Worm (Caenorhabditis elegans) whole organism, L3 larva: ENCODE measurements around the gene chil-12.
"Not testable (repeated sequence)": the region's sequence is repeated elsewhere in the genome, so short reads cannot be mapped to it uniquely, and the experiment has no call there.

Source experiments
- R02D3.7 ChIP-seq: fragments of 150-350 bp; optimal IDR thresholded peaks from 2 replicates; lab custom pipeline; 2014; ENCODE audit warnings: missing biosample characterization, missing genetic modification characterization
- ZK546.5 ChIP-seq: sonication (generic microtip); optimal IDR thresholded peaks from 2 replicates; lab custom pipeline; 2017; ENCODE audit warnings: missing biosample characterization, missing genetic modification characterization
- aly-2 ChIP-seq: fragments of 150-350 bp; optimal IDR thresholded peaks from 2 replicates; lab custom pipeline; 2014; ENCODE audit warnings: missing biosample characterization, missing genetic modification characterization
- ama-1 ChIP-seq: fragments of 150-350 bp; optimal IDR thresholded peaks from 2 replicates; lab custom pipeline; 2018
- ceh-16 ChIP-seq: sonication (generic microtip); optimal IDR thresholded peaks from 2 replicates; lab custom pipeline; 2017; ENCODE audit warnings: missing biosample characterization, missing genetic modification characterization
- daf-12 ChIP-seq: fragments of 150-350 bp; optimal IDR thresholded peaks from 2 replicates; lab custom pipeline; 2014; ENCODE audit warnings: missing biosample characterization, missing genetic modification reagents, missing genetic modification characterization
- egl-27 ChIP-seq: sonication (generic microtip); optimal IDR thresholded peaks from 4 replicates; lab custom pipeline; 2017; ENCODE audit warnings: missing biosample characterization, missing genetic modification reagents, missing genetic modification characterization
- egl-5 ChIP-seq: fragments of 150-350 bp; optimal IDR thresholded peaks from 2 replicates; lab custom pipeline; 2017; ENCODE audit warnings: missing biosample characterization, missing genetic modification reagents, missing genetic modification characterization, inconsistent platforms
- elt-2 ChIP-seq: sonication (generic microtip); optimal IDR thresholded peaks from 2 replicates; lab custom pipeline; 2016; ENCODE audit warnings: missing genetic modification reagents, mild to moderate bottlenecking, missing genetic modification characterization, missing compliant biosample characterization
- elt-3 ChIP-seq, 3 experiments: fragments of 150-350 bp in 1 of 3; sonication (generic microtip) in 2 of 3; optimal IDR thresholded peaks; 2 replicates in 2 of 3; 4 replicates in 1 of 3; lab custom pipeline; 2014 to 2017; ENCODE audit warnings: missing biosample characterization in 3 of 3, missing genetic modification characterization in 3 of 3
- eor-1 ChIP-seq, 2 experiments: fragments of 150-350 bp; optimal IDR thresholded peaks; 2 replicates each; lab custom pipeline; 2014 to 2018; ENCODE audit warnings: missing biosample characterization in 2 of 2, missing genetic modification characterization in 2 of 2
- fkh-10 ChIP-seq: sonication (generic microtip); optimal IDR thresholded peaks from 2 replicates; lab custom pipeline; 2017; ENCODE audit warnings: missing biosample characterization, missing genetic modification reagents, missing genetic modification characterization
- fos-1 ChIP-seq: fragments of 150-350 bp; optimal IDR thresholded peaks from 2 replicates; lab custom pipeline; 2014; ENCODE audit warnings: missing biosample characterization, missing genetic modification characterization
- jun-1 ChIP-seq: fragments of 150-350 bp; optimal IDR thresholded peaks from 2 replicates; lab custom pipeline; 2014; ENCODE audit warnings: missing biosample characterization, missing genetic modification reagents, missing genetic modification characterization
- lin-15B ChIP-seq: fragments of 150-350 bp; optimal IDR thresholded peaks from 2 replicates; lab custom pipeline; 2014; ENCODE audit warnings: missing biosample characterization, missing genetic modification characterization
- lsy-12 ChIP-seq: sonication (generic microtip); optimal IDR thresholded peaks from 2 replicates; lab custom pipeline; 2016; ENCODE audit warnings: mild to moderate bottlenecking, missing genetic modification characterization, missing compliant biosample characterization
- mdl-1 ChIP-seq: fragments of 150-350 bp; optimal IDR thresholded peaks from 2 replicates; lab custom pipeline; 2014; ENCODE audit warnings: missing biosample characterization, missing genetic modification characterization
- mml-1 ChIP-seq: fragments of 150-350 bp; sonication (generic microtip); optimal IDR thresholded peaks from 3 replicates; lab custom pipeline; 2014; ENCODE audit warnings: missing biosample characterization, missing genetic modification characterization
- nhr-11 ChIP-seq: fragments of 150-350 bp; optimal IDR thresholded peaks from 2 replicates; lab custom pipeline; 2014; ENCODE audit warnings: missing biosample characterization, missing genetic modification characterization
- nhr-12 ChIP-seq: fragments of 150-350 bp; optimal IDR thresholded peaks from 2 replicates; lab custom pipeline; 2014; ENCODE audit warnings: missing biosample characterization, missing genetic modification characterization
- nhr-23 ChIP-seq: fragments of 150-350 bp; optimal IDR thresholded peaks from 2 replicates; lab custom pipeline; 2014; ENCODE audit warnings: missing biosample characterization, missing genetic modification reagents, missing genetic modification characterization
- nhr-237 ChIP-seq: fragments of 150-350 bp; optimal IDR thresholded peaks from 2 replicates; lab custom pipeline; 2014; ENCODE audit warnings: missing biosample characterization, missing genetic modification characterization
- nhr-28 ChIP-seq: fragments of 150-350 bp; optimal IDR thresholded peaks from 2 replicates; lab custom pipeline; 2014; ENCODE audit warnings: missing biosample characterization, missing genetic modification characterization
- nhr-77 ChIP-seq: fragments of 150-350 bp; optimal IDR thresholded peaks from 2 replicates; lab custom pipeline; 2014; ENCODE audit warnings: missing biosample characterization, missing genetic modification characterization
- pqm-1 ChIP-seq: fragments of 150-350 bp; optimal IDR thresholded peaks from 2 replicates; lab custom pipeline; 2017; ENCODE audit warnings: missing biosample characterization, missing genetic modification characterization, inconsistent platforms
- sea-2 ChIP-seq: fragments of 150-350 bp; sonication (generic microtip); optimal IDR thresholded peaks from 4 replicates; lab custom pipeline; 2014; ENCODE audit warnings: missing biosample characterization, missing genetic modification reagents, missing genetic modification characterization
- skn-1 ChIP-seq: fragments of 150-350 bp; optimal IDR thresholded peaks from 2 replicates; lab custom pipeline; 2014; ENCODE audit warnings: missing biosample characterization, missing genetic modification characterization
- tbx-2 ChIP-seq: sonication (generic microtip); optimal IDR thresholded peaks from 2 replicates; lab custom pipeline; 2016; ENCODE audit warnings: mild to moderate bottlenecking, missing genetic modification characterization, missing compliant biosample characterization
- unc-39 ChIP-seq: sonication (generic microtip); optimal IDR thresholded peaks from 4 replicates; lab custom pipeline; 2017; ENCODE audit warnings: missing biosample characterization, missing genetic modification characterization
- unc-62 ChIP-seq: fragments of 150-350 bp; sonication (generic microtip); optimal IDR thresholded peaks from 4 replicates; lab custom pipeline; 2014; ENCODE audit warnings: missing biosample characterization, missing genetic modification reagents, missing genetic modification characterization
- zag-1 ChIP-seq: fragments of 150-350 bp; optimal IDR thresholded peaks from 2 replicates; lab custom pipeline; 2014; ENCODE audit warnings: missing biosample characterization, missing genetic modification characterization
- ztf-11 ChIP-seq: fragments of 150-350 bp; optimal IDR thresholded peaks from 2 replicates; lab custom pipeline; 2014; ENCODE audit warnings: missing biosample characterization, missing genetic modification characterization

Gene chil-12

ce11 chrV:15259904-15260303 is 18.5 kb downstream of the chil-12 start, which contains the start of gene M01B2.8:
Gene M01B2.8 (plus strand): TSS chrV:15260204.
- TF ChIP-seq egl-5 (tag; lab: Kevin White, UChicago) (no peak), elt-2 (no peak), ztf-11 (tag; lab: Kevin White, UChicago) (no peak), unc-39 (tag; lab: Kevin White, UChicago) (no peak), egl-27 (no peak), R02D3.7 (tag; lab: Kevin White, UChicago) (no peak), elt-3 (tag; optimal IDR thresholded peaks at IDR 0.05; lab: Kevin White, UChicago) (no peak), skn-1 (tag; lab: Kevin White, UChicago) (no peak), pqm-1 (tag; lab: Kevin White, UChicago) (no peak), nhr-12 (no peak), jun-1 (tag; lab: Kevin White, UChicago) (no peak), nhr-77 (tag; lab: Kevin White, UChicago) (no peak), fos-1 (no peak), daf-12 (tag; lab: Kevin White, UChicago) (no peak), ceh-16 (no peak), tbx-2 (tag; lab: Kevin White, UChicago) (no peak)

DNA sequence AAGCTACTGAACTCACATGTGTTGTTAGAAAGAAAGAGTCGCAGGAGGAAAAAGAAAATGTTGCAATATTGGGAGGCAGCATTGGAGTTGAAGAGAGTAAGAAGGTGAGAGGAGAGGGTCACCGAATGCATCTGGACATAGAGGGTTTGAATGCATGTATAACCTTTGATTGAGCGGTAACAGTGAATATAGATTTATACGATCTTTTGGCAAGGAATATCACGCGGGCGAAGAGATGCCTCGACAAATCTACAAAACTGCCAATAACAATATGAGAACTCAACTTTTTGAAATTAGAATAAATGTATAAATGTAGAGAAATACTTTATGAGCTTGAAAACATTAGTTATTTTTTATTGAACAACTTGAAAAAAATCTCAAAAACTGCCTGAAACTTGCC is 21.0 kb downstream of the chil-12 start, which contains the start of gene M01B2.10:
TSS of gene M01B2.10 (minus strand) at position 101 of the 400 bp plus-strand sequence.
- TF ChIP-seq ZK546.5; R02D3.7 (tag; lab: Kevin White, UChicago); egl-5 (tag; lab: Kevin White, UChicago): not testable (repeated sequence)

DNA sequence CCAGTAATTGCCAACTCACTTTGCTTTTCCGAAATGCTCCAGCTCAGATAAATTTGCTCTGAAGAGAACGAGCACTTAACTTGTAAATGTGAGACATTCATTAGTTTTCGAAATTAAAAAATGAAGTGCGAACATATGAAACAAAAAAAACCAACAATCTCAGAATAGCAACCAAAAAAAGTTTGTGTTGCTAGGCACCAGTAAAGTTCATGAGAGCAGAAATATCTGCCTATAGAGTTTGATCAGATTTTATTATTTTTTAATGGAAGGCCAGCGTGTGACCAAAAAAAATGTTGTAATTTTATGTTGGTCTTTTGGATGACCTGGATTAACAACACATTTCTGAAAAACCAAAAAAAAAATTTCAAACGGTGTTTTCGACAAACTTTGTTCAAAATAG is 22.8 kb downstream of the chil-12 start, which contains the start of gene M01B2.12:
TSS of gene M01B2.12 (minus strand) at position 101 of the 400 bp plus-strand sequence.
- TF ChIP-seq nhr-11 (tag; lab: Kevin White, UChicago): no peak
- TF ChIP-seq nhr-28: no peak
- TF ChIP-seq tbx-2 (tag; lab: Kevin White, UChicago): no peak
- TF ChIP-seq ama-1 (lab: Kevin White, UChicago): no peak

ce11 chrV:15265814-15266213 is 24.5 kb downstream of the chil-12 start, which contains the start of gene M01B2.13:
Gene M01B2.13 (minus strand): TSS chrV:15265914.
- TF ChIP-seq zag-1 (tag; lab: Kevin White, UChicago): no peak
- no peak for TF ChIP-seq daf-12 (tag; lab: Kevin White, UChicago)
- TF ChIP-seq nhr-237 (tag; lab: Kevin White, UChicago): no peak
- TF ChIP-seq ZK546.5: no peak
- TF ChIP-seq fkh-10: no peak
- TF ChIP-seq aly-2 (tag; lab: Kevin White, UChicago): no peak
- no peak for TF ChIP-seq elt-3 (tag; optimal IDR thresholded peaks at IDR 0.05; lab: Kevin White, UChicago)
- TF ChIP-seq sea-2: no peak
- TF ChIP-seq ztf-11 (tag; lab: Kevin White, UChicago): no peak
- no peak for TF ChIP-seq ceh-16
- no peak for TF ChIP-seq nhr-11 (tag; lab: Kevin White, UChicago)
- TF ChIP-seq nhr-23 (tag; lab: Kevin White, UChicago): no peak
- no peak for TF ChIP-seq skn-1 (tag; lab: Kevin White, UChicago)
- no peak for TF ChIP-seq mml-1 (tag; lab: Kevin White, UChicago)
- no peak for TF ChIP-seq jun-1 (tag; lab: Kevin White, UChicago)
- TF ChIP-seq eor-1 (tag; optimal IDR thresholded peaks at IDR 0.05; lab: Kevin White, UChicago): no peak
- no peak for TF ChIP-seq unc-62 (GFP tag; lab: Kevin White, UChicago)
- no peak for TF ChIP-seq lsy-12 (tag; lab: Kevin White, UChicago)

DNA sequence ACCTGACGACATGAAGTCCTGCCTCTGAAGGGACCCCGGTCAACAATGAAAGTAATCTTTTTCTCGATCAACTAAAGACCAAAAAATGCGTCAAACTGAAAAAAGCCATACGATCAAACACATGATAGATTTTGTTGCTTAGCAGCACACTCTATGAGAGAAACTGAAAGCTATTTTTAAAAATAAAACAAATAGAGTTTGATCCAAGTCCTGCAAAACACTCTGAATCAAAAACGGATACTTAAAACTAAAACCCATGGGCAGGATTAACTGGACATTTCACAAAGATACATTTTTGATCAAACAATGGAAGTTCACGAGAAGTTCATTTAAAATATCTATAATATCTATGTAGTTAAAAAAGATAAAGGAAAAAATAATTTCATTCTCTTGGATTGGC is 26.0 kb downstream of the chil-12 start, which contains the start of gene T10H4.13:
TSS of gene T10H4.13 (minus strand) at position 101 of the 400 bp plus-strand sequence.
- no peak for TF ChIP-seq nhr-237 (tag; lab: Kevin White, UChicago)
- TF ChIP-seq jun-1 (tag; lab: Kevin White, UChicago): no peak
- TF ChIP-seq mdl-1 (tag; lab: Kevin White, UChicago): no peak

ce11 chrV:15268302-15268701 is 26.9 kb downstream of the chil-12 start, which contains the start of gene srw-22:
Gene srw-22 (plus strand): TSS chrV:15268602.
- TF ChIP-seq fos-1: no peak
- TF ChIP-seq tbx-2 (tag; lab: Kevin White, UChicago): no peak
- TF ChIP-seq ZK546.5: no peak
- no peak for TF ChIP-seq nhr-28
- TF ChIP-seq nhr-11 (tag; lab: Kevin White, UChicago): no peak
- TF ChIP-seq elt-2: no peak
- TF ChIP-seq lin-15B (tag; lab: Kevin White, UChicago): no peak
- no peak for TF ChIP-seq nhr-23 (tag; lab: Kevin White, UChicago)
